Worm (Caenorhabditis elegans): ENCODE results near the gene itr-1.
"Not testable (repeated sequence)": the region's sequence is repeated elsewhere in the genome, so short reads cannot be mapped to it uniquely, and the experiment has no call there.

DNA sequence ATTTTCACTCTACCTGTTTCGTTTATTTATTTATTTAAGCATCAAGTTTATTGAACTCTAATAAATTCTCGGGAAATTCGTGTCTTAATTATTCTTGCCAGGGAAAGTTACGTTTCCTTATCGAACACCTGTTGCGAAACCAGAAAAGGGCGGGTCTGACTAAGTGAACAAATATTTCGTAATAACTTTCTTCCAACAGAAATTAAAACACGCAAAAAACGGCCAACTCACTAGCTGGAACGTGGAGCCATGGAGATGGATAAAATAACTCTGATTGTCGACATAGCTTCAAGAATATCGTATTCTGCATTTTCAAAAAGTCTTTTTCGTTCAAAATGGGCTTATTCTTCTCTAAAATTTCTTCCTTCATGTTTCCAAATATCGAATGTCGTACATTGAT is 40.4 kb upstream of the itr-1 start, which contains the start of gene warf-1:
- not testable (repeated sequence) for TF ChIP-seq dao-5, him-1, W03F9.2 (tag; optimal IDR thresholded peaks at IDR 0.05)
